Worm (Caenorhabditis elegans) whole organism, L4 larva: Measurements from ENCODE around the gene syx-2.
A peak's percentile ranks its signal among the peaks of the same experiment; 100 is the strongest.

Experiments
- D1046.2 ChIP-seq: fragments of 200-800 bp; sonication (Bioruptor generic); IDR thresholded peaks from 2 replicates; pipeline ENCODE4 v1.3.6; 2022; ENCODE audit warnings: missing genetic modification characterization, missing compliant biosample characterization
- F26F4.8 ChIP-seq: fragments of 200-800 bp; sonication (Bioruptor generic); conservative IDR thresholded peaks from 2 replicates; pipeline ENCODE4 v1.3.6; 2022; ENCODE audit warnings: missing genetic modification characterization, missing compliant biosample characterization
- F37D6.2 ChIP-seq: sonication (generic microtip); optimal IDR thresholded peaks from 2 replicates; lab custom pipeline; 2016; ENCODE audit warnings: mild to moderate bottlenecking, missing genetic modification characterization, missing compliant biosample characterization
- F44E2.7 ChIP-seq: fragments of 200-800 bp; sonication (Bioruptor generic); IDR thresholded peaks from 2 replicates; pipeline ENCODE4 v2.1.2; 2022; ENCODE audit warnings: missing genetic modification characterization, missing compliant biosample characterization
- R02D3.7 ChIP-seq: fragments of 150-350 bp; sonication (generic microtip); optimal IDR thresholded peaks from 3 replicates; lab custom pipeline; 2014; ENCODE audit warnings: missing biosample characterization, missing genetic modification characterization
- Y48G9A.11 ChIP-seq: fragments of 200-800 bp; sonication (Bioruptor generic); IDR thresholded peaks from 2 replicates; pipeline ENCODE4 v1.3.6; 2022; ENCODE audit warnings: missing genetic modification reagents, missing genetic modification characterization, missing compliant biosample characterization
- Y5F2A.4 ChIP-seq: fragments of 200-800 bp; sonication (Bioruptor generic); optimal IDR thresholded peaks from 2 replicates; lab custom pipeline; 2018; ENCODE audit warnings: mild to moderate bottlenecking, missing genetic modification characterization, missing compliant biosample characterization
- ama-1 ChIP-seq: fragments of 150-350 bp; optimal IDR thresholded peaks from 2 replicates; lab custom pipeline; 2014; ENCODE audit warnings: inconsistent platforms, mixed read lengths
- arid-1 ChIP-seq: fragments of 200-800 bp; sonication (Bioruptor generic); conservative IDR thresholded peaks from 2 replicates; pipeline ENCODE4 v1.3.6; 2022; ENCODE audit warnings: missing genetic modification reagents, missing genetic modification characterization, missing compliant biosample characterization
- attf-4 ChIP-seq: sonication (generic microtip); optimal IDR thresholded peaks from 3 replicates; lab custom pipeline; 2017; ENCODE audit warnings: missing biosample characterization, missing genetic modification characterization
- ceh-82 ChIP-seq: sonication (generic microtip); optimal IDR thresholded peaks from 2 replicates; lab custom pipeline; 2017; ENCODE audit warnings: missing biosample characterization, missing genetic modification characterization
- ces-1 ChIP-seq: fragments of 150-350 bp; sonication (generic microtip); optimal IDR thresholded peaks from 4 replicates; lab custom pipeline; 2014; ENCODE audit warnings: missing biosample characterization, missing genetic modification reagents, missing genetic modification characterization
- daf-16 ChIP-seq, 3 experiments: sonication (generic microtip); optimal IDR thresholded peaks; 2 replicates each; lab custom pipeline; 2016 to 2017; ENCODE audit warnings: missing genetic modification characterization in 3 of 3, missing genetic modification reagents in 3 of 3, mild to moderate bottlenecking in 2 of 3, missing compliant biosample characterization in 2 of 3, missing biosample characterization in 1 of 3, moderate library complexity in 1 of 3
- dmd-9 ChIP-seq: fragments of 200-800 bp; sonication (Bioruptor generic); IDR thresholded peaks from 2 replicates; pipeline ENCODE4 v1.3.6; 2022; ENCODE audit warnings: missing genetic modification reagents, missing genetic modification characterization, missing compliant biosample characterization
- duxl-1 ChIP-seq: sonication (generic microtip); optimal IDR thresholded peaks from 2 replicates; lab custom pipeline; 2016; ENCODE audit warnings: mild to moderate bottlenecking, missing genetic modification characterization, moderate library complexity, missing compliant biosample characterization; ENCODE audit not compliant: poor library complexity
- hlh-11 ChIP-seq: fragments of 200-800 bp; sonication (Bioruptor generic); optimal IDR thresholded peaks from 2 replicates; lab custom pipeline; 2018; ENCODE audit warnings: mild to moderate bottlenecking, missing genetic modification characterization, missing compliant biosample characterization
- jun-1 ChIP-seq: fragments of 150-350 bp; optimal IDR thresholded peaks from 2 replicates; lab custom pipeline; 2014; ENCODE audit warnings: missing biosample characterization, missing genetic modification reagents, missing genetic modification characterization
- lin-13 ChIP-seq: fragments of 150-350 bp; optimal IDR thresholded peaks from 2 replicates; lab custom pipeline; 2014; ENCODE audit warnings: missing biosample characterization, missing genetic modification reagents, missing genetic modification characterization
- lin-15B ChIP-seq: fragments of 150-350 bp; sonication (generic microtip); optimal IDR thresholded peaks from 3 replicates; lab custom pipeline; 2014; ENCODE audit warnings: missing biosample characterization, missing genetic modification characterization
- lin-38 ChIP-seq: fragments of 200-800 bp; sonication (Bioruptor generic); IDR thresholded peaks from 2 replicates; pipeline ENCODE4 v1.3.6; 2022; ENCODE audit warnings: missing genetic modification reagents, missing genetic modification characterization, missing compliant biosample characterization
- lin-39 ChIP-seq: fragments of 150-350 bp; optimal IDR thresholded peaks from 2 replicates; lab custom pipeline; 2014; ENCODE audit warnings: missing biosample characterization, missing genetic modification reagents, missing genetic modification characterization
- lir-3 ChIP-seq: sonication (generic microtip); optimal IDR thresholded peaks from 2 replicates; lab custom pipeline; 2016; ENCODE audit warnings: mild to moderate bottlenecking, missing genetic modification characterization, missing compliant biosample characterization
- lsy-2 ChIP-seq, 2 experiments: fragments of 150-350 bp in 1 of 2; sonication (generic microtip) in 1 of 2; optimal IDR thresholded peaks; 2 replicates each; lab custom pipeline; 2014 to 2017; ENCODE audit warnings: missing biosample characterization in 2 of 2, missing genetic modification characterization in 2 of 2
- mep-1 ChIP-seq: fragments of 150-350 bp; sonication (generic microtip); optimal IDR thresholded peaks from 3 replicates; lab custom pipeline; 2014; ENCODE audit warnings: missing biosample characterization, missing genetic modification characterization
- mes-2 ChIP-seq: sonication (generic microtip); optimal IDR thresholded peaks from 2 replicates; lab custom pipeline; 2016; ENCODE audit warnings: missing genotype, mild to moderate bottlenecking, missing genetic modification characterization, missing compliant biosample characterization; ENCODE audit not compliant: poor library complexity, severe bottlenecking
- mxl-2 ChIP-seq: fragments of 200-800 bp; sonication (Bioruptor generic); conservative IDR thresholded peaks from 2 replicates; pipeline ENCODE4 v1.3.6; 2022; ENCODE audit warnings: missing genetic modification reagents, missing genetic modification characterization, missing compliant biosample characterization
- nhr-11 ChIP-seq: fragments of 150-350 bp; optimal IDR thresholded peaks from 2 replicates; lab custom pipeline; 2014; ENCODE audit warnings: missing biosample characterization, missing genetic modification characterization
- nhr-111 ChIP-seq: fragments of 200-800 bp; sonication (Bioruptor generic); optimal IDR thresholded peaks from 2 replicates; lab custom pipeline; 2018; ENCODE audit warnings: mild to moderate bottlenecking, missing genetic modification characterization, missing compliant biosample characterization
- nhr-237 ChIP-seq: sonication (generic microtip); optimal IDR thresholded peaks from 2 replicates; lab custom pipeline; 2017; ENCODE audit warnings: missing biosample characterization, missing genetic modification characterization
- nhr-28 ChIP-seq: fragments of 150-350 bp; optimal IDR thresholded peaks from 2 replicates; lab custom pipeline; 2014; ENCODE audit warnings: missing biosample characterization, missing genetic modification characterization
- nhr-48 ChIP-seq: sonication (generic microtip); optimal IDR thresholded peaks from 2 replicates; lab custom pipeline; 2016; ENCODE audit warnings: mild to moderate bottlenecking, missing genetic modification characterization, missing compliant biosample characterization
- pha-4 ChIP-seq, 2 experiments: fragments of 150-350 bp in 1 of 2; fragments of 200-800 bp in 1 of 2; sonication (Bioruptor generic) in 1 of 2; IDR thresholded peaks in 1 of 2; optimal IDR thresholded peaks in 1 of 2; 2 replicates each; pipeline versions ENCODE4 v1.3.6 to Lab custom; 2014 to 2022; ENCODE audit warnings: missing genetic modification characterization in 2 of 2, missing genetic modification reagents in 2 of 2, missing biosample characterization in 1 of 2, missing compliant biosample characterization in 1 of 2
- pqm-1 ChIP-seq: sonication (generic microtip); optimal IDR thresholded peaks from 2 replicates; lab custom pipeline; 2017; ENCODE audit warnings: missing biosample characterization, missing genetic modification characterization
- set-16 ChIP-seq: fragments of 200-800 bp; sonication (Bioruptor generic); IDR thresholded peaks from 2 replicates; pipeline ENCODE4 v1.3.6; 2022; ENCODE audit warnings: missing genetic modification reagents, missing genetic modification characterization, missing compliant biosample characterization
- snpc-1.2 ChIP-seq: fragments of 200-800 bp; sonication (Bioruptor generic); IDR thresholded peaks from 2 replicates; pipeline ENCODE4 v1.3.6; 2022; ENCODE audit warnings: missing genetic modification reagents, missing genetic modification characterization, missing compliant biosample characterization
- tag-97 ChIP-seq: fragments of 200-800 bp; sonication (Bioruptor generic); IDR thresholded peaks from 2 replicates; pipeline ENCODE4 v1.3.6; 2022; ENCODE audit warnings: missing genetic modification characterization, missing compliant biosample characterization
- unc-130 ChIP-seq: sonication (generic microtip); optimal IDR thresholded peaks from 2 replicates; lab custom pipeline; 2016; ENCODE audit warnings: missing genetic modification reagents, missing genetic modification characterization, missing compliant biosample characterization
- unc-62 ChIP-seq, 3 experiments: fragments of 150-350 bp in 1 of 3; sonication (generic microtip); optimal IDR thresholded peaks in 2 of 3; peaks in 1 of 3; 1 replicate in 1 of 3; 2 replicates in 2 of 3; lab custom pipeline; 2014 to 2017; ENCODE audit warnings: missing biosample characterization in 3 of 3, missing genetic modification characterization in 3 of 3, missing genetic modification reagents in 3 of 3, missing genotype in 1 of 3

Gene syx-2

ce11 chrX:14003538-14003937 lies 43.6 kb downstream of the syx-2 start (continued):
- TF ChIP-seq lsy-2 (tag; optimal IDR thresholded peaks at IDR 0.05; lab: Kevin White, UChicago) (no peak), lin-13 (GFP tag; lab: Kevin White, UChicago) (no peak), tag-97 (no peak), pqm-1 (peak; percentile 24), attf-4 (no peak), nhr-28 (tag; lab: Kevin White, UChicago) (peak; percentile 80), nhr-11 (no peak), F26F4.8 (no peak), ceh-82 (tag; lab: Kevin White, UChicago) (no peak), lin-38 (GFP tag; lab: Robert Waterston, UW) (0 out of 2 replicates have a peak, but pooled peaks have one; percentile 18), F44E2.7 (no peak), mes-2 (tag; lab: Kevin White, UChicago) (no peak), Y48G9A.11 (no peak), set-16 (GFP tag; lab: Robert Waterston, UW) (no peak), lin-15B (tag; lab: Kevin White, UChicago) (no peak), unc-62 (GFP tag; optimal IDR thresholded peaks at IDR 0.05 in 1 of 2; lab: Kevin White, UChicago) (no peak), unc-62 (tag; optimal IDR thresholded peaks at IDR 0.05; lab: Kevin White, UChicago) (no peak), hlh-11 (tag; lab: Kevin White, UChicago) (peak; percentile 41), lin-39 (tag; lab: Kevin White, UChicago) (no peak), unc-130 (GFP tag; lab: Kevin White, UChicago) (no peak), mep-1 (tag; lab: Kevin White, UChicago) (no peak), lir-3 (no peak), dmd-9 (GFP tag; lab: Robert Waterston, UW) (no peak), snpc-1.2 (GFP tag; lab: Robert Waterston, UW) (no peak), daf-16 (GFP tag; optimal IDR thresholded peaks at IDR 0.05; lab: Kevin White, UChicago) (no peak), daf-16 (tag; optimal IDR thresholded peaks at IDR 0.05; lab: Kevin White, UChicago) (peak; percentile 62), duxl-1 (tag; lab: Kevin White, UChicago) (no peak), Y5F2A.4 (GFP tag; lab: Kevin White, UChicago) (no peak), nhr-111 (GFP tag; lab: Kevin White, UChicago) (no peak), R02D3.7 (tag; lab: Kevin White, UChicago) (no peak)

- no peak for TF ChIP-seq F26F4.8
- peak; percentile 43 for TF ChIP-seq set-16 (GFP tag; lab: Robert Waterston, UW)
- TF ChIP-seq nhr-237 (tag; lab: Kevin White, UChicago) = no peak
- no peak for TF ChIP-seq pha-4 (GFP tag; IDR thresholded peaks at IDR 0.05; lab: Robert Waterston, UW)
- TF ChIP-seq pha-4 (tag; optimal IDR thresholded peaks at IDR 0.05; lab: Kevin White, UChicago) = no peak
- TF ChIP-seq arid-1 (GFP tag; lab: Robert Waterston, UW) = no peak
- TF ChIP-seq jun-1 (tag; lab: Kevin White, UChicago) = no peak
- 0 out of 2 replicates have a peak, but pooled peaks have one; percentile 35 for TF ChIP-seq dmd-9 (GFP tag; lab: Robert Waterston, UW)
- TF ChIP-seq D1046.2 = 0 out of 2 replicates have a peak, but pooled peaks have one; percentile 40
These were observed 48.2 kb downstream of the syx-2 start for ce11 chrX:14008130-14008529.

- no peak for TF ChIP-seq pqm-1
- no peak for TF ChIP-seq ces-1 (GFP tag; lab: Kevin White, UChicago)
- no peak for TF ChIP-seq F37D6.2
- TF ChIP-seq lin-15B (tag; lab: Kevin White, UChicago) = no peak
- no peak for TF ChIP-seq mxl-2
- no peak for TF ChIP-seq snpc-1.2 (GFP tag; lab: Robert Waterston, UW)
- TF ChIP-seq ama-1 (lab: Kevin White, UChicago) = no peak
- no peak for TF ChIP-seq nhr-48 (tag; lab: Kevin White, UChicago)
- TF ChIP-seq pha-4 (GFP tag; IDR thresholded peaks at IDR 0.05; lab: Robert Waterston, UW) = no peak
- TF ChIP-seq pha-4 (tag; optimal IDR thresholded peaks at IDR 0.05; lab: Kevin White, UChicago) = no peak
These were observed 52.5 kb downstream of the syx-2 start, which contains the start of gene tbc-19 for ce11 chrX:14012417-14012816. TSS of gene tbc-19 (minus strand) at chrX:14012517.
